Fruit fly (Drosophila melanogaster): ENCODE data around the gene CG32640.

The CG32640 gene

dm6 chrX:13221311-13221710 lies 43.5 kb downstream of the CG32640 start (continued):
- TF ChIP-seq CG16779 (GFP tag; IDR thresholded peaks at IDR 0.05) (no peak), CG17612 (GFP tag; IDR thresholded peaks at IDR 0.05) (no peak), Drgx (GFP tag; IDR thresholded peaks at IDR 0.05) (no peak), CG6765 (GFP tag; optimal IDR thresholded peaks at IDR 0.05) (no peak), lab (GFP tag; optimal IDR thresholded peaks at IDR 0.05) (no peak), Oli (tag; optimal IDR thresholded peaks at IDR 0.05) (no peak), CG17912 (GFP tag; optimal IDR thresholded peaks at IDR 0.05) (no peak), dpn (GFP tag; optimal IDR thresholded peaks at IDR 0.05) (peak in 1 of 2 experiments; percentile 1), CG1602 (GFP tag; optimal IDR thresholded peaks at IDR 0.05) (no peak), CG1792 (GFP tag; optimal IDR thresholded peaks at IDR 0.05) (no peak), trh (GFP tag; optimal IDR thresholded peaks at IDR 0.05) (no peak), CG14860 (GFP tag; IDR thresholded peaks at IDR 0.05; ENCODE audit: partially characterized antibody) (no peak), Jarid2 (GFP tag; optimal IDR thresholded peaks at IDR 0.05) (no peak), gfzf (GFP tag; optimal IDR thresholded peaks at IDR 0.05) (no peak), Myb (GFP tag; optimal IDR thresholded peaks at IDR 0.05) (no peak), pum (GFP tag; optimal IDR thresholded peaks at IDR 0.05) (no peak), ci (GFP tag; IDR thresholded peaks at IDR 0.05) (0 out of 3 replicates have a peak, but pooled peaks have one; percentile 8), pzg (GFP tag; optimal IDR thresholded peaks at IDR 0.05) (no peak), unpg (GFP tag; optimal IDR thresholded peaks at IDR 0.05) (peak; percentile 12), CG7357 (GFP tag; IDR thresholded peaks at IDR 0.05) (no peak), Hmx (GFP tag; optimal IDR thresholded peaks at IDR 0.05) (no peak), CG12071 (GFP tag; optimal IDR thresholded peaks at IDR 0.05) (no peak), CG2120 (GFP tag; optimal IDR thresholded peaks at IDR 0.05) (no peak), CG12155 (GFP tag; optimal IDR thresholded peaks at IDR 0.05) (no peak), CG10321 (GFP tag; IDR thresholded peaks at IDR 0.05) (no peak), nerfin-1 (tag; optimal IDR thresholded peaks at IDR 0.05) (no peak), CG15514 (GFP tag; optimal IDR thresholded peaks at IDR 0.05) (no peak), Atf6 (GFP tag; IDR thresholded peaks at IDR 0.05) (no peak), Chrac-16 (GFP tag; optimal IDR thresholded peaks at IDR 0.05) (no peak), Elba2 (GFP tag; optimal IDR thresholded peaks at IDR 0.05) (no peak), CG15601 (tag; optimal IDR thresholded peaks at IDR 0.05) (peak; percentile 32), CG5953 (GFP tag; IDR thresholded peaks at IDR 0.05) (no peak; the same call in 1 of the 2 replicates), CG6175 (GFP tag; IDR thresholded peaks at IDR 0.05) (no peak), CG10979 (tag; optimal IDR thresholded peaks at IDR 0.05) (peak; percentile 34), CG11696 (GFP tag; IDR thresholded peaks at IDR 0.05) (no peak), trem (tag; optimal IDR thresholded peaks at IDR 0.05) (no peak), CG18011 (GFP tag; optimal IDR thresholded peaks at IDR 0.05) (no peak), CG1647 (GFP tag; optimal IDR thresholded peaks at IDR 0.05) (no peak), dan (GFP tag; IDR thresholded peaks at IDR 0.05) (no peak), ttk (GFP tag; IDR thresholded peaks at IDR 0.05) (0 out of 2 replicates have a peak, but pooled peaks have one; percentile 17), Opbp (GFP tag; IDR thresholded peaks at IDR 0.05; ENCODE audit: partially characterized antibody) (no peak), Mad (GFP tag; optimal IDR thresholded peaks at IDR 0.05) (no peak), sisA (GFP tag; IDR thresholded peaks at IDR 0.05) (no peak), seq (GFP tag; IDR thresholded peaks at IDR 0.05) (no peak), CG6813 (GFP tag; optimal IDR thresholded peaks at IDR 0.05) (no peak), CG4404 (GFP tag; IDR thresholded peaks at IDR 0.05) (no peak), wor (GFP tag; IDR thresholded peaks at IDR 0.05) (no peak), ara (GFP tag; IDR thresholded peaks at IDR 0.05) (no peak), CG4820 (GFP tag; optimal IDR thresholded peaks at IDR 0.05) (no peak), CG1603 (tag; optimal IDR thresholded peaks at IDR 0.05) (peak; percentile 43), Hr3 (GFP tag; optimal IDR thresholded peaks at IDR 0.05) (no peak), CG12391 (tag; optimal IDR thresholded peaks at IDR 0.05) (no peak)

Measured in whole organism, embryonic.